Fruit fly (Drosophila melanogaster) whole organism: Measurements from ENCODE around the gene Hap40.

ENCODE experiments used
- CG8478 ChIP-seq: fragments of >200 bp; optimal IDR thresholded peaks from 2 replicates; lab custom pipeline; 2018; ENCODE audit warnings: inconsistent platforms
- Dll ChIP-seq: fragments of >200 bp; optimal IDR thresholded peaks from 2 replicates; lab custom pipeline; 2017
- EcR ChIP-seq, 2 experiments: fragments of >200 bp; optimal IDR thresholded peaks; 2 replicates each; lab custom pipeline; 2017; ENCODE audit warnings: missing biosample characterization in 2 of 2, missing genetic modification characterization in 2 of 2, missing genetic modification reagents in 2 of 2
- pan ChIP-seq: fragments of >200 bp; optimal IDR thresholded peaks from 2 replicates; lab custom pipeline; 2017
- psq ChIP-seq: fragments of >200 bp; optimal IDR thresholded peaks from 2 replicates; lab custom pipeline; 2017
- usp ChIP-seq: fragments of >200 bp; optimal IDR thresholded peaks from 2 replicates; lab custom pipeline; 2017; ENCODE audit warnings: missing biosample characterization, missing genetic modification characterization, mixed read lengths

The Hap40 gene

dm6 chrX:15746682-15747196, 42.8 kb downstream of the Hap40 start:
- TF ChIP-seq psq (lab: Kevin White, UChicago), result no peak

- TF ChIP-seq usp, result no peak
- no peak for TF ChIP-seq CG8478 (lab: Kevin White, UChicago)
- no peak for TF ChIP-seq pan
- no peak for TF ChIP-seq Dll (lab: Kevin White, UChicago)
- no peak for TF ChIP-seq psq (lab: Kevin White, UChicago)
- TF ChIP-seq EcR (GFP tag; optimal IDR thresholded peaks at IDR 0.05; lab: Kevin White, UChicago), result no peak
Measured at dm6 chrX:15748945-15749344, 45.0 kb downstream of the Hap40 start, which contains the start of gene Mvd. Gene Mvd, plus strand, starts transcription at chrX:15749166.
